Fruit fly (Drosophila melanogaster): ENCODE measurements around the gene dod.

The dod gene

dm6 chrX:21388734-21389133 lies 43.6 kb downstream of the dod start, which contains the start of gene mst:
TSS of gene mst (plus strand) at chrX:21388977.
- TF ChIP-seq fru (GFP tag; optimal IDR thresholded peaks at IDR 0.05): no peak
- no peak for TF ChIP-seq Rel (GFP tag; optimal IDR thresholded peaks at IDR 0.05)
- TF ChIP-seq Rel (tag; optimal IDR thresholded peaks at IDR 0.05): no peak
- TF ChIP-seq usp (GFP tag; optimal IDR thresholded peaks at IDR 0.05): no peak
- no peak for TF ChIP-seq Myc (optimal IDR thresholded peaks at IDR 0.05)
- TF ChIP-seq Hr83 (GFP tag; optimal IDR thresholded peaks at IDR 0.05; ENCODE audit: poor library complexity, severe bottlenecking): no peak
